Worm (Caenorhabditis elegans) whole organism, young adult: ENCODE measurements around the gene clc-9.

Source experiments
- B0261.1 ChIP-seq: sonication (generic microtip); optimal IDR thresholded peaks from 2 replicates; lab custom pipeline; 2016; ENCODE audit warnings: mild to moderate bottlenecking, missing genetic modification characterization, moderate library complexity, missing compliant biosample characterization
- F10E7.11 ChIP-seq: sonication (generic microtip); optimal IDR thresholded peaks from 2 replicates; lab custom pipeline; 2017; ENCODE audit warnings: mild to moderate bottlenecking, missing genetic modification characterization, moderate library complexity, missing compliant biosample characterization
- F23B12.7 ChIP-seq: sonication (generic microtip); optimal IDR thresholded peaks from 2 replicates; lab custom pipeline; 2017; ENCODE audit warnings: missing genetic modification characterization, mild to moderate bottlenecking, missing compliant biosample characterization, antibody characterized with exemption, moderate library complexity; ENCODE audit not compliant: insufficient read depth
- F39B2.1 ChIP-seq: fragments of 200-800 bp; sonication (Bioruptor generic); IDR thresholded peaks from 2 replicates; pipeline ENCODE4 v1.3.6; 2022; ENCODE audit warnings: missing genetic modification reagents, missing genetic modification characterization, missing compliant biosample characterization
- F57C9.4 ChIP-seq: sonication (generic microtip); optimal IDR thresholded peaks from 2 replicates; lab custom pipeline; 2017; ENCODE audit warnings: mild to moderate bottlenecking, missing genetic modification characterization, missing compliant biosample characterization
- K12H6.12 ChIP-seq: fragments of 200-800 bp; sonication (Bioruptor generic); optimal IDR thresholded peaks from 2 replicates; lab custom pipeline; 2018; ENCODE audit warnings: mild to moderate bottlenecking, missing genetic modification characterization, missing compliant biosample characterization
- T26A5.8 ChIP-seq: sonication (generic microtip); optimal IDR thresholded peaks from 2 replicates; lab custom pipeline; 2016; ENCODE audit warnings: missing genetic modification characterization, missing compliant biosample characterization
- Y53G8AR.9 ChIP-seq: fragments of 200-800 bp; sonication (Bioruptor generic); conservative IDR thresholded peaks from 2 replicates; pipeline ENCODE4 v1.3.6; 2022; ENCODE audit warnings: missing genetic modification reagents, missing genetic modification characterization, missing compliant biosample characterization
- Y56A3A.18 ChIP-seq: fragments of 200-800 bp; sonication (Bioruptor generic); IDR thresholded peaks from 2 replicates; pipeline ENCODE4 v1.3.6; 2022; ENCODE audit warnings: missing genetic modification reagents, missing genetic modification characterization, missing compliant biosample characterization
- Y79H2A.3 ChIP-seq: fragments of 200-800 bp; sonication (Bioruptor generic); conservative IDR thresholded peaks from 2 replicates; pipeline ENCODE4 v1.3.6; 2022; ENCODE audit warnings: missing genetic modification reagents, missing genetic modification characterization, missing compliant biosample characterization
- Y95B8A.8 ChIP-seq: fragments of 200-800 bp; sonication (Bioruptor generic); IDR thresholded peaks from 2 replicates; pipeline ENCODE4 v1.3.6; 2022; ENCODE audit warnings: missing genetic modification reagents, missing genetic modification characterization, missing compliant biosample characterization
- akir-1 ChIP-seq: fragments of 200-800 bp; sonication (Bioruptor generic); optimal IDR thresholded peaks from 2 replicates; lab custom pipeline; 2018; ENCODE audit warnings: mild to moderate bottlenecking, missing genetic modification characterization, moderate library complexity, missing compliant biosample characterization
- bed-2 ChIP-seq: fragments of 200-800 bp; sonication (Bioruptor generic); IDR thresholded peaks from 2 replicates; pipeline ENCODE4 v1.3.6; 2022; ENCODE audit warnings: missing genetic modification reagents, missing genetic modification characterization, missing compliant biosample characterization
- cebp-2 ChIP-seq: fragments of 200-800 bp; sonication (Bioruptor generic); IDR thresholded peaks from 2 replicates; pipeline ENCODE4 v1.3.6; 2022; ENCODE audit warnings: missing genetic modification characterization, missing compliant biosample characterization
- ceh-100 ChIP-seq: fragments of 200-800 bp; sonication (Bioruptor generic); IDR thresholded peaks from 2 replicates; pipeline ENCODE4 v1.3.6; 2022; ENCODE audit warnings: missing genetic modification reagents, missing genetic modification characterization, missing compliant biosample characterization
- ceh-58 ChIP-seq: fragments of 200-800 bp; sonication (Bioruptor generic); IDR thresholded peaks from 2 replicates; pipeline ENCODE4 v1.3.6; 2022; ENCODE audit warnings: missing genetic modification characterization, missing compliant biosample characterization
- dpff-1 ChIP-seq: sonication (generic microtip); optimal IDR thresholded peaks from 2 replicates; lab custom pipeline; 2017; ENCODE audit warnings: mild to moderate bottlenecking, missing genetic modification characterization, missing compliant biosample characterization
- dpl-1 ChIP-seq: fragments of 150-350 bp; optimal IDR thresholded peaks from 2 replicates; lab custom pipeline; 2014; ENCODE audit warnings: missing biosample characterization, missing genetic modification reagents, missing genetic modification characterization
- efl-1 ChIP-seq: fragments of 150-350 bp; optimal IDR thresholded peaks from 2 replicates; lab custom pipeline; 2014; ENCODE audit warnings: missing biosample characterization, missing genetic modification reagents, missing genetic modification characterization
- egrh-3 ChIP-seq: fragments of 200-800 bp; sonication (Bioruptor generic); IDR thresholded peaks from 2 replicates; pipeline ENCODE4 v1.3.6; 2022; ENCODE audit warnings: missing genetic modification reagents, missing genetic modification characterization, missing compliant biosample characterization
- ets-4 ChIP-seq: fragments of 200-800 bp; sonication (Bioruptor generic); optimal IDR thresholded peaks from 2 replicates; lab custom pipeline; 2018; ENCODE audit warnings: mild to moderate bottlenecking, missing genetic modification characterization, missing compliant biosample characterization
- gei-17 ChIP-seq: fragments of 200-800 bp; sonication (Bioruptor generic); optimal IDR thresholded peaks from 2 replicates; lab custom pipeline; 2018; ENCODE audit warnings: mild to moderate bottlenecking, missing genetic modification characterization, missing compliant biosample characterization
- hlh-26 ChIP-seq: fragments of 200-800 bp; sonication (Bioruptor generic); conservative IDR thresholded peaks from 2 replicates; pipeline ENCODE4 v1.3.6; 2022; ENCODE audit warnings: missing genetic modification reagents, missing genetic modification characterization, missing compliant biosample characterization
- let-526 ChIP-seq: fragments of 200-800 bp; sonication (Bioruptor generic); IDR thresholded peaks from 2 replicates; pipeline ENCODE4 v1.3.6; 2022; ENCODE audit warnings: missing genetic modification reagents, missing genetic modification characterization, missing compliant biosample characterization
- lin-26 ChIP-seq: fragments of 200-800 bp; sonication (Bioruptor generic); IDR thresholded peaks from 2 replicates; pipeline ENCODE4 v1.3.6; 2022; ENCODE audit warnings: missing genetic modification reagents, missing genetic modification characterization, missing compliant biosample characterization
- lin-40 ChIP-seq: sonication (generic microtip); optimal IDR thresholded peaks from 2 replicates; lab custom pipeline; 2016; ENCODE audit warnings: missing genetic modification characterization, mild to moderate bottlenecking, missing compliant biosample characterization, missing genotype, missing genetic modification reagents
- lin-54 ChIP-seq: fragments of 200-800 bp; sonication (Bioruptor generic); optimal IDR thresholded peaks from 2 replicates; lab custom pipeline; 2018; ENCODE audit warnings: mild to moderate bottlenecking, missing genetic modification characterization, missing compliant biosample characterization
- madf-3 ChIP-seq: fragments of 200-800 bp; sonication (Bioruptor generic); IDR thresholded peaks from 2 replicates; pipeline ENCODE4 v1.3.6; 2022; ENCODE audit warnings: missing genetic modification reagents, missing genetic modification characterization, missing compliant biosample characterization
- madf-6 ChIP-seq: fragments of 200-800 bp; sonication (Bioruptor generic); IDR thresholded peaks from 2 replicates; pipeline ENCODE4 v1.3.6; 2022; ENCODE audit warnings: missing genetic modification reagents, missing genetic modification characterization, missing compliant biosample characterization
- mes-4 ChIP-seq: sonication (generic microtip); optimal IDR thresholded peaks from 2 replicates; lab custom pipeline; 2016; ENCODE audit warnings: missing genotype, missing genetic modification characterization, missing compliant biosample characterization
- nhr-120 ChIP-seq: fragments of 200-800 bp; sonication (Bioruptor generic); IDR thresholded peaks from 2 replicates; pipeline ENCODE4 v1.3.6; 2022; ENCODE audit warnings: missing genetic modification characterization, missing compliant biosample characterization
- nhr-27 ChIP-seq: fragments of 200-800 bp; sonication (Bioruptor generic); optimal IDR thresholded peaks from 2 replicates; lab custom pipeline; 2018; ENCODE audit warnings: mild to moderate bottlenecking, missing genetic modification characterization, moderate library complexity, missing compliant biosample characterization
- pbrm-1 ChIP-seq: fragments of 200-800 bp; sonication (Bioruptor generic); IDR thresholded peaks from 2 replicates; pipeline ENCODE4 v1.3.6; 2022; ENCODE audit warnings: missing genetic modification reagents, missing genetic modification characterization, missing compliant biosample characterization
- rcor-1 ChIP-seq: fragments of 200-800 bp; sonication (Bioruptor generic); IDR thresholded peaks from 2 replicates; pipeline ENCODE4 v1.3.6; 2022; ENCODE audit warnings: missing genetic modification reagents, missing genetic modification characterization, missing compliant biosample characterization
- rec-8 ChIP-seq, 2 experiments: sonication (generic microtip); optimal IDR thresholded peaks; 2 replicates each; lab custom pipeline; 2016; ENCODE audit warnings: mild to moderate bottlenecking in 2 of 2, missing genetic modification characterization in 2 of 2, missing genetic modification reagents in 2 of 2, missing genotype in 2 of 2, missing biosample characterization in 1 of 2, missing compliant biosample characterization in 1 of 2, moderate library complexity in 1 of 2
- rpc-1 ChIP-seq, 2 experiments: fragments of 150-350 bp in 1 of 2; sonication (generic microtip) in 1 of 2; optimal IDR thresholded peaks; 2 replicates each; lab custom pipeline; 2014 to 2018; ENCODE audit warnings: missing biosample characterization in 1 of 2, missing genetic modification characterization in 1 of 2, missing genetic modification reagents in 1 of 2, missing genotype in 1 of 2
- snpc-4 ChIP-seq, 5 experiments: fragments of 150-350 bp in 1 of 5; sonication (generic microtip) in 4 of 5; optimal IDR thresholded peaks; 2 replicates each; lab custom pipeline; 2014 to 2018; ENCODE audit warnings: missing genetic modification characterization in 5 of 5, missing biosample characterization in 3 of 5, antibody characterized with exemption in 2 of 5, mild to moderate bottlenecking in 2 of 5, missing compliant biosample characterization in 2 of 5, missing genotype in 2 of 5, moderate library complexity in 2 of 5, missing genetic modification reagents in 1 of 5
- tbp1 ChIP-seq: fragments of 200-800 bp; sonication (Bioruptor generic); optimal IDR thresholded peaks from 2 replicates; lab custom pipeline; 2018; ENCODE audit warnings: mild to moderate bottlenecking, missing genetic modification characterization, missing compliant biosample characterization
- unc-62 ChIP-seq: fragments of 150-350 bp; optimal IDR thresholded peaks from 2 replicates; lab custom pipeline; 2014; ENCODE audit warnings: missing biosample characterization, missing genetic modification reagents, missing genetic modification characterization
- zfh-2 ChIP-seq: fragments of 200-800 bp; sonication (Bioruptor generic); conservative IDR thresholded peaks from 2 replicates; pipeline ENCODE4 v1.3.6; 2022; ENCODE audit warnings: missing genetic modification reagents, missing genetic modification characterization, missing compliant biosample characterization
- zim-3 ChIP-seq: sonication (generic microtip); optimal IDR thresholded peaks from 2 replicates; lab custom pipeline; 2017; ENCODE audit warnings: mild to moderate bottlenecking, missing genetic modification characterization, moderate library complexity, missing compliant biosample characterization
- ztf-18 ChIP-seq: sonication (generic microtip); optimal IDR thresholded peaks from 2 replicates; lab custom pipeline; 2016; ENCODE audit warnings: missing genotype, mild to moderate bottlenecking, missing genetic modification characterization, missing compliant biosample characterization
- ztf-28 ChIP-seq: fragments of 200-800 bp; sonication (Bioruptor generic); IDR thresholded peaks from 2 replicates; pipeline ENCODE4 v1.3.6; 2022; ENCODE audit warnings: missing genetic modification reagents, missing genetic modification characterization, missing compliant biosample characterization
- ztf-6 ChIP-seq: fragments of 200-800 bp; sonication (Bioruptor generic); IDR thresholded peaks from 2 replicates; pipeline ENCODE4 v1.3.6; 2022; ENCODE audit warnings: missing genetic modification reagents, missing genetic modification characterization, missing compliant biosample characterization

Gene clc-9

DNA sequence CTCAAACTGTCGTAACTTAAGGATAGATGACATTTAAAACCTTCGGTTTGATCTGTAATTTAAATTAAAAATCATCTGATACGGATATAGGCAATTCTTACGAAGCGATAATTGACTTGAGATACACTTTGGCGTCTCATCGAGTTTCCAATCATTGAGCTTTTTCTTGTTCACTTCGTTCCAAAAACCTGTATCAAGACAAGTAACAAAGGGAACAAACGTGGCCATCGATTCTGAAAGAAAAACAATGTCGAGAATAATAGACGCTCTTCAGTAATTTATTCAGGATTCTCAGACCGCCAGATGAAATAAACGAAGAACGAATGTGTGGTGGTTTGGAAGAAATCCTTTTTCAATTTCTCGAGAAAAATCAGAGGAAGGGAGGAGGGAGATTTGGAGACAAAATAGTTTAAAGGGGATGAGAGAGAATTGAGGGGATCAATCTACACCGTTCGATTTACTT lies 31.9 kb upstream of the clc-9 start, which contains the start of gene atg-7 (continued):
- TF ChIP-seq F57C9.4, result no peak
- TF ChIP-seq nhr-27 (tag; lab: Kevin White, UChicago), result no peak
- no peak for TF ChIP-seq madf-3 (GFP tag; lab: Robert Waterston, UW)
- no peak for TF ChIP-seq egrh-3
- TF ChIP-seq Y95B8A.8 (GFP tag; lab: Robert Waterston, UW), result no peak
- TF ChIP-seq ztf-6, result no peak
- no peak for TF ChIP-seq dpl-1 (GFP tag; lab: Kevin White, UChicago)
- TF ChIP-seq ztf-18, result no peak
- no peak for TF ChIP-seq hlh-26 (GFP tag; lab: Robert Waterston, UW)
- peak; percentile 43 for TF ChIP-seq lin-54 (GFP tag; lab: Kevin White, UChicago)
- peak; percentile 40; the same call in 1 of the 2 replicates for TF ChIP-seq Y53G8AR.9 (GFP tag; lab: Robert Waterston, UW)
- no peak for TF ChIP-seq Y79H2A.3

ce11 chrIV:11082153-11082552 lies 30.6 kb upstream of the clc-9 start, which contains the start of gene let-70:
TSS of gene let-70 (minus strand) at chrIV:11082253.
- TF ChIP-seq akir-1 (no peak), cebp-2 (GFP tag; lab: Robert Waterston, UW) (0 out of 2 replicates have a peak, but pooled peaks have one; percentile 20)

ce11 chrIV:11082789-11083235 lies 29.9 kb upstream of the clc-9 start:
- no peak for TF ChIP-seq snpc-4 (GFP tag; optimal IDR thresholded peaks at IDR 0.05; lab: Kevin White, UChicago)
- peak; percentile 47 to 73 (median 58) for TF ChIP-seq snpc-4 (tag; optimal IDR thresholded peaks at IDR 0.05; lab: Kevin White, UChicago)
- TF ChIP-seq nhr-120 (GFP tag; lab: Robert Waterston, UW), result no peak
- TF ChIP-seq rec-8 (tag; optimal IDR thresholded peaks at IDR 0.05; lab: Kevin White, UChicago), result peak in 1 of 2 experiments; percentile 7
- peak; percentile 82; the same call in 1 of the 2 replicates for TF ChIP-seq pbrm-1 (GFP tag; lab: Robert Waterston, UW)
- peak; percentile 0 for TF ChIP-seq F10E7.11 (tag; lab: Kevin White, UChicago)
- TF ChIP-seq F23B12.7 (tag; lab: Kevin White, UChicago), result peak; percentile 27
- no peak for TF ChIP-seq hlh-26 (GFP tag; lab: Robert Waterston, UW)
- TF ChIP-seq gei-17 (GFP tag; lab: Kevin White, UChicago), result peak; percentile 2
- 0 out of 2 replicates have a peak, but pooled peaks have one; percentile 60 for TF ChIP-seq let-526 (GFP tag; lab: Robert Waterston, UW)
- peak; percentile 90 for TF ChIP-seq K12H6.12 (tag; lab: Kevin White, UChicago)
- no peak for TF ChIP-seq nhr-27 (tag; lab: Kevin White, UChicago)
- TF ChIP-seq madf-6, result peak; percentile 12; the same call in 1 of the 2 replicates
- peak; percentile 44 for TF ChIP-seq zim-3
- TF ChIP-seq unc-62 (GFP tag; lab: Kevin White, UChicago), result peak; percentile 53
- peak; percentile 8 for TF ChIP-seq B0261.1 (tag; lab: Kevin White, UChicago)
- TF ChIP-seq ets-4 (GFP tag; lab: Kevin White, UChicago), result peak; percentile 73
- TF ChIP-seq ztf-28 (GFP tag; lab: Robert Waterston, UW), result no peak
- TF ChIP-seq tbp1 (GFP tag; lab: Kevin White, UChicago), result peak; percentile 65
- TF ChIP-seq rpc-1 (optimal IDR thresholded peaks at IDR 0.05; lab: Kevin White, UChicago), result no peak
- no peak for TF ChIP-seq rpc-1 (tag; optimal IDR thresholded peaks at IDR 0.05; lab: Kevin White, UChicago)
- 0 out of 2 replicates have a peak, but pooled peaks have one; percentile 12 for TF ChIP-seq F39B2.1
- TF ChIP-seq rcor-1 (GFP tag; lab: Robert Waterston, UW), result peak; percentile 63
- TF ChIP-seq zfh-2, result peak; percentile 95
- TF ChIP-seq ceh-100, result peak; percentile 15; the same call in 1 of the 2 replicates
- no peak for TF ChIP-seq efl-1 (GFP tag; lab: Kevin White, UChicago)
- peak; percentile 30; the same call in 1 of the 2 replicates for TF ChIP-seq bed-2 (GFP tag; lab: Robert Waterston, UW)
- peak; percentile 69; the same call in 1 of the 2 replicates for TF ChIP-seq lin-26 (GFP tag; lab: Robert Waterston, UW)
- TF ChIP-seq Y56A3A.18 (GFP tag; lab: Robert Waterston, UW), result no peak
- peak; percentile 93 for TF ChIP-seq lin-40 (tag; lab: Kevin White, UChicago)
- no peak for TF ChIP-seq dpff-1 (tag; lab: Kevin White, UChicago)
- no peak for TF ChIP-seq mes-4 (tag; lab: Kevin White, UChicago)
- TF ChIP-seq akir-1, result peak; percentile 51
- TF ChIP-seq T26A5.8, result no peak
- TF ChIP-seq ceh-58 (GFP tag; lab: Robert Waterston, UW), result no peak
